Fruit fly (Drosophila melanogaster) whole organism, embryonic: ENCODE measurements around the gene Set2.
A peak's percentile ranks its signal among the peaks of the same experiment; 100 is the strongest.

Experiments used
- Ada2b ChIP-seq: fragments of 200-800 bp; sonication (Bioruptor generic); IDR thresholded peaks from 2 replicates; pipeline ENCODE4 v1.3.6; 2022; ENCODE audit warnings: missing biosample characterization, missing genetic modification characterization
- Bdp1 ChIP-seq: fragments of 200-800 bp; sonication (Bioruptor generic); optimal IDR thresholded peaks from 3 replicates; lab custom pipeline; 2016; ENCODE audit warnings: missing biosample characterization, missing genetic modification characterization
- CG11247 ChIP-seq: fragments of 200-800 bp; sonication (Bioruptor generic); IDR thresholded peaks from 2 replicates; pipeline ENCODE4 v1.3.6; 2022; ENCODE audit warnings: missing biosample characterization, missing genetic modification characterization
- CG12744 ChIP-seq: fragments of 200-800 bp; sonication (Bioruptor generic); optimal IDR thresholded peaks from 2 replicates; lab custom pipeline; 2016; ENCODE audit warnings: missing biosample characterization, missing genetic modification characterization
- CG12942 ChIP-seq: fragments of 200-800 bp; sonication (Bioruptor generic); optimal IDR thresholded peaks from 3 replicates; lab custom pipeline; 2016; ENCODE audit warnings: missing biosample characterization, missing genetic modification characterization
- CG13424 ChIP-seq: fragments of 200-800 bp; sonication (Bioruptor generic); optimal IDR thresholded peaks from 2 replicates; lab custom pipeline; 2019; ENCODE audit warnings: missing biosample characterization, mild to moderate bottlenecking, missing genetic modification characterization, moderate library complexity
- CG13894 ChIP-seq: fragments of 200-800 bp; sonication (Bioruptor generic); optimal IDR thresholded peaks from 3 replicates; lab custom pipeline; 2018; ENCODE audit warnings: missing biosample characterization, mild to moderate bottlenecking, missing genetic modification characterization, moderate library complexity
- CG14441 ChIP-seq: fragments of 200-800 bp; sonication (Bioruptor generic); IDR thresholded peaks from 2 replicates; pipeline ENCODE4 v1.3.6; 2022; ENCODE audit warnings: missing biosample characterization, missing genetic modification characterization
- CG14965 ChIP-seq: fragments of 200-800 bp; sonication (Bioruptor generic); optimal IDR thresholded peaks from 2 replicates; lab custom pipeline; 2016; ENCODE audit warnings: missing biosample characterization, missing genetic modification characterization, borderline replicate concordance
- CG15514 ChIP-seq: fragments of 200-800 bp; sonication (Bioruptor generic); optimal IDR thresholded peaks from 3 replicates; lab custom pipeline; 2017; ENCODE audit warnings: missing biosample characterization, missing genetic modification characterization, mild to moderate bottlenecking, moderate library complexity, missing genetic modification reagents
- CG15601 ChIP-seq: fragments of 200-800 bp; sonication (Bioruptor generic); optimal IDR thresholded peaks from 3 replicates; lab custom pipeline; 2019; ENCODE audit warnings: missing biosample characterization, mild to moderate bottlenecking, missing genetic modification characterization, moderate library complexity
- CG17361 ChIP-seq: fragments of 200-800 bp; sonication (Bioruptor generic); IDR thresholded peaks from 3 replicates; pipeline ENCODE4 v1.3.6; 2022; ENCODE audit warnings: missing biosample characterization, missing genetic modification characterization
- CG17612 ChIP-seq: fragments of 200-800 bp; sonication (Bioruptor generic); IDR thresholded peaks from 2 replicates; pipeline ENCODE4 v1.3.6; 2022; ENCODE audit warnings: missing biosample characterization, missing genetic modification characterization
- CG2889 ChIP-seq: fragments of 200-800 bp; sonication (Bioruptor generic); IDR thresholded peaks from 3 replicates; pipeline ENCODE4 v1.3.6; 2022; ENCODE audit warnings: missing biosample characterization, missing genetic modification characterization
- CG31441 ChIP-seq: fragments of 200-800 bp; sonication (Bioruptor generic); IDR thresholded peaks from 2 replicates; pipeline ENCODE4 v1.3.6; 2022; ENCODE audit warnings: missing biosample characterization, missing genetic modification characterization
- CG3281 ChIP-seq: fragments of 200-800 bp; sonication (Bioruptor generic); optimal IDR thresholded peaks from 3 replicates; lab custom pipeline; 2017; ENCODE audit warnings: missing biosample characterization, mild to moderate bottlenecking, missing genetic modification characterization
- CG6272 ChIP-seq: fragments of 200-800 bp; sonication (Bioruptor generic); IDR thresholded peaks from 2 replicates; pipeline ENCODE4 v1.3.6; 2022; ENCODE audit warnings: missing biosample characterization, missing genetic modification characterization
- CG8089 ChIP-seq: fragments of 200-800 bp; sonication (Bioruptor generic); optimal IDR thresholded peaks from 3 replicates; lab custom pipeline; 2016; ENCODE audit warnings: missing biosample characterization, missing genetic modification characterization
- CG9727 ChIP-seq: fragments of 200-800 bp; sonication (Bioruptor generic); optimal IDR thresholded peaks from 3 replicates; lab custom pipeline; 2017; ENCODE audit warnings: missing biosample characterization, mild to moderate bottlenecking, missing genetic modification characterization
- Dref ChIP-seq: fragments of 200-800 bp; sonication (Bioruptor generic); IDR thresholded peaks from 2 replicates; pipeline ENCODE4 v1.3.6; 2022; ENCODE audit warnings: missing biosample characterization, missing genetic modification characterization
- Elba2 ChIP-seq: fragments of 200-800 bp; sonication (Bioruptor generic); optimal IDR thresholded peaks from 3 replicates; lab custom pipeline; 2016; ENCODE audit warnings: missing biosample characterization, missing genetic modification characterization
- Fer1 ChIP-seq: fragments of 200-800 bp; sonication (Bioruptor generic); optimal IDR thresholded peaks from 2 replicates; lab custom pipeline; 2017; ENCODE audit warnings: missing biosample characterization, mild to moderate bottlenecking, missing genetic modification characterization
- HLH54F ChIP-seq: fragments of 200-800 bp; sonication (Bioruptor generic); optimal IDR thresholded peaks from 3 replicates; lab custom pipeline; 2016; ENCODE audit warnings: missing biosample characterization, missing genetic modification characterization
- HmgD ChIP-seq: fragments of 200-800 bp; sonication (Bioruptor generic); optimal IDR thresholded peaks from 3 replicates; lab custom pipeline; 2016; ENCODE audit warnings: missing biosample characterization, missing genetic modification characterization
- HmgZ ChIP-seq: fragments of 200-800 bp; sonication (Bioruptor generic); optimal IDR thresholded peaks from 2 replicates; lab custom pipeline; 2018; ENCODE audit warnings: missing biosample characterization, mild to moderate bottlenecking, missing genetic modification characterization
- Kr ChIP-seq: fragments of 200-800 bp; sonication (Bioruptor generic); optimal IDR thresholded peaks from 2 replicates; lab custom pipeline; 2017; ENCODE audit warnings: missing biosample characterization, mild to moderate bottlenecking, missing genetic modification characterization
- Mad ChIP-seq: fragments of 200-800 bp; sonication (Bioruptor generic); optimal IDR thresholded peaks from 2 replicates; lab custom pipeline; 2016; ENCODE audit warnings: missing biosample characterization, missing genetic modification characterization
- Optix ChIP-seq: fragments of 200-800 bp; sonication (Bioruptor generic); IDR thresholded peaks from 3 replicates; pipeline ENCODE4 v1.3.6; 2022; ENCODE audit warnings: missing biosample characterization, missing genetic modification characterization
- Ptx1 ChIP-seq: fragments of 200-800 bp; sonication (Bioruptor generic); IDR thresholded peaks from 2 replicates; pipeline ENCODE4 v1.3.6; 2022; ENCODE audit warnings: missing biosample characterization, missing genetic modification characterization
- Sox100B ChIP-seq: fragments of 200-800 bp; sonication (Bioruptor generic); optimal IDR thresholded peaks from 3 replicates; lab custom pipeline; 2018; ENCODE audit warnings: missing biosample characterization, mild to moderate bottlenecking, missing genetic modification characterization
- Ssrp ChIP-seq: fragments of 200-800 bp; sonication (Bioruptor generic); optimal IDR thresholded peaks from 2 replicates; lab custom pipeline; 2018; ENCODE audit warnings: missing biosample characterization, mild to moderate bottlenecking, missing genetic modification characterization, moderate library complexity
- Stat92E ChIP-seq, 3 experiments: fragments of >200 bp in 2 of 3; fragments of 200-800 bp in 1 of 3; sonication (Bioruptor generic) in 1 of 3; optimal IDR thresholded peaks; 2 replicates each; lab custom pipeline; 2017 to 2019; ENCODE audit warnings: missing biosample characterization in 3 of 3, missing genetic modification characterization in 3 of 3, mild to moderate bottlenecking in 1 of 3, moderate library complexity in 1 of 3
- Usf ChIP-seq: fragments of 200-800 bp; sonication (Bioruptor generic); optimal IDR thresholded peaks from 2 replicates; lab custom pipeline; 2017; ENCODE audit warnings: missing genotype, missing biosample characterization, missing genetic modification characterization
- Xbp1 ChIP-seq: fragments of 200-800 bp; sonication (Bioruptor generic); optimal IDR thresholded peaks from 3 replicates; lab custom pipeline; 2016; ENCODE audit warnings: missing biosample characterization, mild to moderate bottlenecking, missing genetic modification characterization
- aop ChIP-seq: fragments of 200-800 bp; sonication (Bioruptor generic); IDR thresholded peaks from 2 replicates; pipeline ENCODE4 v1.3.6; 2022; ENCODE audit warnings: missing biosample characterization, missing genetic modification characterization
- cg ChIP-seq: fragments of 200-800 bp; sonication (Bioruptor generic); optimal IDR thresholded peaks from 3 replicates; lab custom pipeline; 2019; ENCODE audit warnings: missing biosample characterization, mild to moderate bottlenecking, missing genetic modification characterization, moderate library complexity
- da ChIP-seq: fragments of 200-800 bp; sonication (Bioruptor generic); optimal IDR thresholded peaks from 2 replicates; lab custom pipeline; 2016; ENCODE audit warnings: missing biosample characterization, missing genetic modification characterization
- eyg ChIP-seq: fragments of 200-800 bp; sonication (Bioruptor generic); optimal IDR thresholded peaks from 3 replicates; lab custom pipeline; 2016; ENCODE audit warnings: missing biosample characterization, missing genetic modification characterization
- fru ChIP-seq: fragments of >200 bp; optimal IDR thresholded peaks from 2 replicates; lab custom pipeline; 2017
- gce ChIP-seq: fragments of 200-800 bp; sonication (Bioruptor generic); IDR thresholded peaks from 3 replicates; pipeline ENCODE4 v1.3.6; 2022; ENCODE audit warnings: missing biosample characterization, missing genetic modification characterization
- ham ChIP-seq: fragments of 200-800 bp; sonication (Bioruptor generic); IDR thresholded peaks from 2 replicates; pipeline ENCODE4 v1.3.6; 2022; ENCODE audit warnings: missing biosample characterization, missing genetic modification characterization
- her ChIP-seq: fragments of 200-800 bp; sonication (Bioruptor generic); optimal IDR thresholded peaks from 2 replicates; lab custom pipeline; 2016; ENCODE audit warnings: missing biosample characterization, missing genetic modification characterization
- ken ChIP-seq: fragments of 200-800 bp; sonication (Bioruptor generic); IDR thresholded peaks from 3 replicates; pipeline ENCODE4 v1.3.6; 2022; ENCODE audit warnings: missing biosample characterization, missing genetic modification characterization
- maf-S ChIP-seq: fragments of 200-800 bp; sonication (Bioruptor generic); optimal IDR thresholded peaks from 2 replicates; lab custom pipeline; 2016; ENCODE audit warnings: missing biosample characterization, missing genetic modification characterization
- mam ChIP-seq: fragments of 200-800 bp; sonication (Bioruptor generic); optimal IDR thresholded peaks from 3 replicates; lab custom pipeline; 2016; ENCODE audit warnings: missing biosample characterization, missing genetic modification characterization
- pfk ChIP-seq: fragments of 200-800 bp; sonication (Bioruptor generic); optimal IDR thresholded peaks from 2 replicates; lab custom pipeline; 2018; ENCODE audit warnings: missing biosample characterization, mild to moderate bottlenecking, missing genetic modification characterization, moderate library complexity
- salm ChIP-seq: fragments of 200-800 bp; sonication (Bioruptor generic); optimal IDR thresholded peaks from 2 replicates; lab custom pipeline; 2018; ENCODE audit warnings: missing biosample characterization, mild to moderate bottlenecking, missing genetic modification characterization
- scrt ChIP-seq: fragments of 200-800 bp; sonication (Bioruptor generic); optimal IDR thresholded peaks from 2 replicates; lab custom pipeline; 2018; ENCODE audit warnings: missing biosample characterization, mild to moderate bottlenecking, missing genetic modification characterization, moderate library complexity
- stc ChIP-seq: fragments of 200-800 bp; sonication (Bioruptor generic); IDR thresholded peaks from 2 replicates; pipeline ENCODE4 v1.3.6; 2022; ENCODE audit warnings: missing biosample characterization, missing genetic modification characterization

Gene Set2

dm6 chrX:13395988-13396377, 17.1 kb upstream of the Set2 start (continued):
- peak; percentile 24 for TF ChIP-seq HmgZ (tag; lab: Kevin White, UChicago)

- TF ChIP-seq Ada2b (GFP tag; lab: Robert Waterston, UW): peak; percentile 32
- peak; percentile 58 for TF ChIP-seq scrt (GFP tag; lab: Kevin White, UChicago)
- TF ChIP-seq CG31441 (GFP tag; lab: Robert Waterston, UW): peak; percentile 82
- no peak for TF ChIP-seq her (GFP tag; lab: Kevin White, UChicago)
- no peak for TF ChIP-seq Stat92E (GFP tag; optimal IDR thresholded peaks at IDR 0.05; lab: Kevin White, UChicago)
- TF ChIP-seq CG11247 (GFP tag; lab: Robert Waterston, UW): no peak
- TF ChIP-seq Sox100B: peak; percentile 88
- TF ChIP-seq CG13424 (tag; lab: Kevin White, UChicago): peak; percentile 81
- no peak for TF ChIP-seq Mad (GFP tag; lab: Kevin White, UChicago)
- peak; percentile 67 for TF ChIP-seq Xbp1 (GFP tag; lab: Kevin White, UChicago)
- no peak for TF ChIP-seq CG13894 (tag; lab: Kevin White, UChicago)
- TF ChIP-seq Usf (GFP tag; lab: Kevin White, UChicago): peak; percentile 65
- no peak for TF ChIP-seq CG17612 (GFP tag; lab: Robert Waterston, UW)
- no peak for TF ChIP-seq CG8089 (GFP tag; lab: Kevin White, UChicago)
- no peak for TF ChIP-seq Optix (GFP tag; lab: Robert Waterston, UW)
- TF ChIP-seq Dref: no peak
- no peak for TF ChIP-seq aop (GFP tag; lab: Robert Waterston, UW)
- TF ChIP-seq CG17361 (GFP tag; lab: Robert Waterston, UW): peak; percentile 93
- TF ChIP-seq CG15601 (tag; lab: Kevin White, UChicago): no peak
- no peak for TF ChIP-seq pfk (GFP tag; lab: Kevin White, UChicago)
- TF ChIP-seq Fer1 (GFP tag; lab: Kevin White, UChicago): peak; percentile 64
- peak; percentile 64 for TF ChIP-seq Ptx1
- no peak for TF ChIP-seq CG6272
- no peak for TF ChIP-seq ham (GFP tag; lab: Robert Waterston, UW)
- no peak for TF ChIP-seq CG15514 (GFP tag; lab: Kevin White, UChicago)
- no peak for TF ChIP-seq HmgD (GFP tag; lab: Kevin White, UChicago)
- TF ChIP-seq eyg (GFP tag; lab: Kevin White, UChicago): no peak
- peak; percentile 33 for TF ChIP-seq HLH54F
- TF ChIP-seq maf-S (GFP tag; lab: Kevin White, UChicago): peak; percentile 18
- TF ChIP-seq da: no peak
- TF ChIP-seq Ssrp (tag; lab: Kevin White, UChicago): peak; percentile 67
- TF ChIP-seq mam (GFP tag; lab: Kevin White, UChicago): peak; percentile 39
- TF ChIP-seq CG14965 (GFP tag; lab: Kevin White, UChicago): no peak
- TF ChIP-seq gce (GFP tag; lab: Robert Waterston, UW): 0 out of 3 replicates have a peak, but pooled peaks have one; percentile 17
- TF ChIP-seq Elba2: no peak
- TF ChIP-seq CG9727 (GFP tag; lab: Kevin White, UChicago): peak; percentile 85
- TF ChIP-seq salm: peak; percentile 38
- TF ChIP-seq CG12744 (GFP tag; lab: Kevin White, UChicago): no peak
- TF ChIP-seq stc (GFP tag; lab: Robert Waterston, UW): 0 out of 2 replicates have a peak, but pooled peaks have one; percentile 49
- no peak for TF ChIP-seq Kr (GFP tag; lab: Kevin White, UChicago)
- TF ChIP-seq cg (GFP tag; lab: Kevin White, UChicago): peak; percentile 65
- no peak for TF ChIP-seq ken
- no peak for TF ChIP-seq Bdp1 (GFP tag; lab: Kevin White, UChicago)
- TF ChIP-seq CG3281 (GFP tag; lab: Kevin White, UChicago): peak; percentile 85
- TF ChIP-seq CG2889 (GFP tag; lab: Robert Waterston, UW): 0 out of 3 replicates have a peak, but pooled peaks have one; percentile 39
- peak; percentile 54 for TF ChIP-seq CG12942 (GFP tag; lab: Kevin White, UChicago)
- no peak for TF ChIP-seq fru (lab: Kevin White, UChicago)
- peak; percentile 57 for TF ChIP-seq CG14441 (GFP tag; lab: Robert Waterston, UW)
These were observed 16.5 kb upstream of the Set2 start, which contains the start of gene Bcat for dm6 chrX:13396378-13397099. TSS of gene Bcat (plus strand) at chrX:13396899.
